Fruit fly (Drosophila melanogaster) whole organism, pupa: ENCODE measurements around the gene eRF3.

Experiments
- CG32121 ChIP-seq: fragments of 200-800 bp; sonication (Bioruptor generic); IDR thresholded peaks from 2 replicates; pipeline ENCODE4 v1.3.6; 2022; ENCODE audit warnings: missing biosample characterization, missing genetic modification characterization
- CG34367 ChIP-seq: fragments of 200-800 bp; sonication (Bioruptor generic); optimal IDR thresholded peaks from 2 replicates; lab custom pipeline; 2018; ENCODE audit warnings: missing biosample characterization, mild to moderate bottlenecking, missing genetic modification characterization
- CG4496 ChIP-seq: fragments of 200-800 bp; sonication (Bioruptor generic); IDR thresholded peaks from 3 replicates; pipeline ENCODE4 v1.3.6; 2022; ENCODE audit warnings: missing biosample characterization, missing genetic modification characterization
- Ets98B ChIP-seq: fragments of 200-800 bp; sonication (Bioruptor generic); IDR thresholded peaks from 2 replicates; pipeline ENCODE4 v1.3.6; 2022; ENCODE audit warnings: missing biosample characterization, missing genetic modification characterization
- Pif1A ChIP-seq: fragments of 200-800 bp; sonication (Bioruptor generic); optimal IDR thresholded peaks from 3 replicates; lab custom pipeline; 2016; ENCODE audit warnings: missing biosample characterization, missing genetic modification characterization
- fd96Ca ChIP-seq: fragments of 200-800 bp; sonication (Bioruptor generic); IDR thresholded peaks from 3 replicates; pipeline ENCODE4 v1.3.6; 2022; ENCODE audit warnings: missing biosample characterization, missing genetic modification characterization
- rn ChIP-seq: fragments of 200-800 bp; sonication (Bioruptor generic); IDR thresholded peaks from 2 replicates; pipeline ENCODE4 v1.3.6; 2022; ENCODE audit warnings: missing biosample characterization, missing genetic modification characterization

DNA sequence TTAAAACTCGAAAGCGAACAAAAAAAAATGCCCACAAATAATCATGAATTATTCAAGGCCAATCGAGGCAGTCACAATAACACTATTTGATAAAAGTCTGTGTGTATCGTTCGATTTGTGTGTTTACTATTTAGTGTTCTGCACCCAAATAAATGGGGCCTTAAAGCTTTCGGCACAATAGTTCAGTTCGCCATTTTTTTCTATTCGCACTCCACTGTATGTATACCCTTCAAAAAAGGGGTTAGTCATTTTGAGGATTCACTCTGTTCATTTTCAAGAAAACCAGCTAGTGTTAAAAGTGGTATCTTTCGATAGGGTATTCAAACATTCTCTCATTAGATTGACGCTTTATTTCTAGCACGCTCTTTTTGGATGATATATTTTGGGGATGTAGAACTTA, 33.4 kb downstream of the eRF3 start:
- TF ChIP-seq fd96Ca (GFP tag; lab: Robert Waterston, UW) (no peak), CG34367 (no peak), rn (GFP tag; lab: Robert Waterston, UW) (no peak), Ets98B (peak; percentile 24; the same call in 1 of the 2 replicates), CG4496 (no peak), Pif1A (no peak), CG32121 (peak; percentile 38; the same call in 1 of the 2 replicates)
